Fruit fly (Drosophila melanogaster) whole organism, wandering third instar larva: ENCODE measurements around the gene nkd.

Experiments
- Mio ChIP-seq: sonication (Bioruptor generic); optimal IDR thresholded peaks from 2 replicates; lab custom pipeline; 2016; ENCODE audit warnings: missing biosample characterization, missing genetic modification characterization
- OdsH ChIP-seq: fragments of 200-800 bp; sonication (Bioruptor generic); optimal IDR thresholded peaks from 2 replicates; lab custom pipeline; 2016; ENCODE audit warnings: missing biosample characterization, mild to moderate bottlenecking, missing genetic modification characterization
- usp ChIP-seq: fragments of >200 bp; optimal IDR thresholded peaks from 2 replicates; lab custom pipeline; 2017; ENCODE audit warnings: missing biosample characterization, missing genetic modification characterization

- TF ChIP-seq usp (GFP tag; lab: Kevin White, UChicago) = no peak
- no peak for TF ChIP-seq OdsH (GFP tag; lab: Kevin White, UChicago)
- TF ChIP-seq Mio (GFP tag; lab: Kevin White, UChicago) = no peak
Measured at dm6 chr3L:19089120-19089519, 43.9 kb upstream of the nkd start.
